Fruit fly (Drosophila melanogaster) S2 (cell line): Measurements from ENCODE around the gene CG14565.

Experiments
- CG8478 ChIP-seq: fragments of >200 bp; optimal IDR thresholded peaks from 2 replicates; lab custom pipeline; 2018
- CTCF ChIP-seq, 2 experiments: fragments of >200 bp; optimal IDR thresholded peaks; 2 replicates each; lab custom pipeline; 2018

DNA sequence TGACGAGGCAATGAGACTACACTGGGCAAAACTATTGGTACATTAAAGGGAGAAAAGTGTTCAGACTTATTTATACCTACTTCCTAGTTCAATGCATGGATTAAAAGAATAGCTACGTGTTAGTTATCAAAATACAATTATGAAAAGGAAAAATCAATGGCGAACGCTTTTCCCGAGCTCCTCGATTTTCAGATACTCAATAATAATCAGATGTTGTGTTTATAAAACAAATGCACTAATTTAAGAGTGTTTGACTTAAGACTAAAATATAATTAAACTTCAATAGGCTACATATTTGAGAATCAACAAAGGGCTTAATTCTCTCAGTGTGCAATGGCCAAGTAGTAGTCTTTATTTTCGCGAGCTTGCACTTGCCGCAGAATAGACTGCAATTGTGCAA, 28.1 kb downstream of the CG14565 start:
- TF ChIP-seq CG8478 (lab: Kevin White, UChicago) (no peak), CTCF (optimal IDR thresholded peaks at IDR 0.05; lab: Kevin White, UChicago) (no peak)
